Fruit fly (Drosophila melanogaster): ENCODE data around the gene CG9330.

The CG9330 gene

dm6 chr3L:19612172-19612571 lies 26.1 kb downstream of the CG9330 start, which contains the start of the genes Lon and PIG-F (continued):
- peak in 1 of 2 experiments; percentile 71 for TF ChIP-seq eve (GFP tag; optimal IDR thresholded peaks at IDR 0.05)
- TF ChIP-seq CG18764 (GFP tag; optimal IDR thresholded peaks at IDR 0.05), result peak; percentile 98
- TF ChIP-seq CG7963 (GFP tag; IDR thresholded peaks at IDR 0.05; ENCODE audit: partially characterized antibody), result peak; percentile 58
- peak; percentile 99 for TF ChIP-seq zen (tag; optimal IDR thresholded peaks at IDR 0.05)
- TF ChIP-seq Dad (GFP tag; optimal IDR thresholded peaks at IDR 0.05), result peak; percentile 98
- TF ChIP-seq CG15696 (tag; optimal IDR thresholded peaks at IDR 0.05), result peak; percentile 100
- TF ChIP-seq HLH3B (GFP tag; IDR thresholded peaks at IDR 0.05), result peak; percentile 98
- TF ChIP-seq Vsx1 (GFP tag; optimal IDR thresholded peaks at IDR 0.05), result peak; percentile 98
- TF ChIP-seq sim (GFP tag; IDR thresholded peaks at IDR 0.05), result peak; percentile 94
- peak; percentile 99 for TF ChIP-seq Mad (GFP tag; optimal IDR thresholded peaks at IDR 0.05)
- TF ChIP-seq Dip3 (GFP tag; optimal IDR thresholded peaks at IDR 0.05), result peak; percentile 98
- peak; percentile 99 for TF ChIP-seq cato (GFP tag; optimal IDR thresholded peaks at IDR 0.05; ENCODE audit: borderline replicate concordance)
- peak; percentile 94 for TF ChIP-seq dimm (GFP tag; IDR thresholded peaks at IDR 0.05)
- TF ChIP-seq CG7372 (GFP tag; IDR thresholded peaks at IDR 0.05), result peak; percentile 99
- no peak for TF ChIP-seq pan (optimal IDR thresholded peaks at IDR 0.05)
- peak in 1 of 2 experiments; percentile 99 for TF ChIP-seq pan (GFP tag; optimal IDR thresholded peaks at IDR 0.05 in 1 of 2, IDR thresholded peaks at IDR 0.05 in 1 of 2)
- peak; percentile 98 for TF ChIP-seq oc (tag; optimal IDR thresholded peaks at IDR 0.05)
- TF ChIP-seq ttk (GFP tag; IDR thresholded peaks at IDR 0.05), result peak; percentile 98
- no peak for TF ChIP-seq lov (optimal IDR thresholded peaks at IDR 0.05)
- peak; percentile 95 for TF ChIP-seq lov (GFP tag; IDR thresholded peaks at IDR 0.05)
- peak; percentile 99 for TF ChIP-seq Abd-B (GFP tag; optimal IDR thresholded peaks at IDR 0.05)
- TF ChIP-seq Nf-YB (GFP tag; optimal IDR thresholded peaks at IDR 0.05), result peak; percentile 90
- peak; percentile 39 to 86 for TF ChIP-seq insv (GFP tag; optimal IDR thresholded peaks at IDR 0.05)
- peak; percentile 99 for TF ChIP-seq lilli (GFP tag; optimal IDR thresholded peaks at IDR 0.05)
- peak; percentile 97 for TF ChIP-seq tap (tag; optimal IDR thresholded peaks at IDR 0.05)
- no peak for TF ChIP-seq h (optimal IDR thresholded peaks at IDR 0.05)
- peak; percentile 99 for TF ChIP-seq BtbVII (GFP tag; optimal IDR thresholded peaks at IDR 0.05)
- TF ChIP-seq ERR (GFP tag; optimal IDR thresholded peaks at IDR 0.05), result peak; percentile 95
- TF ChIP-seq CG43689 (GFP tag; IDR thresholded peaks at IDR 0.05), result peak; percentile 94
- TF ChIP-seq Nf-YA (GFP tag; IDR thresholded peaks at IDR 0.05), result peak; percentile 93
- peak; percentile 98 for TF ChIP-seq CG11504 (tag; optimal IDR thresholded peaks at IDR 0.05)
- TF ChIP-seq CG10209 (GFP tag; optimal IDR thresholded peaks at IDR 0.05), result peak; percentile 99
- peak; percentile 97 for TF ChIP-seq shn (GFP tag; optimal IDR thresholded peaks at IDR 0.05)
- peak; percentile 97 for TF ChIP-seq CG11085 (GFP tag; IDR thresholded peaks at IDR 0.05)
- peak; percentile 94 for TF ChIP-seq chm (GFP tag; IDR thresholded peaks at IDR 0.05)
- 0 out of 3 replicates have a peak, but pooled peaks have one; percentile 15 for TF ChIP-seq mld (GFP tag; IDR thresholded peaks at IDR 0.05; ENCODE audit: partially characterized antibody)
- peak; percentile 98 for TF ChIP-seq jumu (GFP tag; optimal IDR thresholded peaks at IDR 0.05)
- peak; percentile 95 for TF ChIP-seq CG6654 (GFP tag; optimal IDR thresholded peaks at IDR 0.05)
- peak; percentile 98 for TF ChIP-seq CG11695 (GFP tag; IDR thresholded peaks at IDR 0.05)
- TF ChIP-seq CG11723 (GFP tag; optimal IDR thresholded peaks at IDR 0.05), result peak; percentile 99
- TF ChIP-seq CG14441 (GFP tag; IDR thresholded peaks at IDR 0.05), result peak; percentile 98
- TF ChIP-seq CG17359 (tag; optimal IDR thresholded peaks at IDR 0.05), result peak; percentile 99
- peak; percentile 69 for TF ChIP-seq crol (GFP tag; IDR thresholded peaks at IDR 0.05)
- TF ChIP-seq CG5245 (GFP tag; optimal IDR thresholded peaks at IDR 0.05), result peak; percentile 98
- peak; percentile 99 for TF ChIP-seq CG34376 (GFP tag; optimal IDR thresholded peaks at IDR 0.05)
- peak; percentile 95 for TF ChIP-seq CG10274 (GFP tag; optimal IDR thresholded peaks at IDR 0.05)
- TF ChIP-seq tll (GFP tag; optimal IDR thresholded peaks at IDR 0.05), result peak; percentile 59 to 81
- TF ChIP-seq dm (GFP tag; optimal IDR thresholded peaks at IDR 0.05), result peak; percentile 94
- peak; percentile 77 for TF ChIP-seq Sry-δ (GFP tag; optimal IDR thresholded peaks at IDR 0.05)
- TF ChIP-seq CG4707 (GFP tag; optimal IDR thresholded peaks at IDR 0.05), result peak; percentile 98
- TF ChIP-seq pho (GFP tag; optimal IDR thresholded peaks at IDR 0.05), result peak; percentile 99
- peak; percentile 100 for TF ChIP-seq Med (GFP tag)
